Fruit fly (Drosophila melanogaster): ENCODE data around the gene CG33191.

dm6 chr3R:8815074-8815473, 35.4 kb upstream of the CG33191 start:
- no peak for TF ChIP-seq h (optimal IDR thresholded peaks at IDR 0.05)
- no peak for TF ChIP-seq insv (optimal IDR thresholded peaks at IDR 0.05)
- TF ChIP-seq Sin3A (optimal IDR thresholded peaks at IDR 0.05): no peak
